Worm (Caenorhabditis elegans) whole organism, L3 larva: ENCODE results near the gene dpy-18.

ENCODE experiments used
- R02D3.7 ChIP-seq: fragments of 150-350 bp; optimal IDR thresholded peaks from 2 replicates; lab custom pipeline; 2014; ENCODE audit warnings: missing biosample characterization, missing genetic modification characterization
- ZK546.5 ChIP-seq: sonication (generic microtip); optimal IDR thresholded peaks from 2 replicates; lab custom pipeline; 2017; ENCODE audit warnings: missing biosample characterization, missing genetic modification characterization
- aly-2 ChIP-seq: fragments of 150-350 bp; optimal IDR thresholded peaks from 2 replicates; lab custom pipeline; 2014; ENCODE audit warnings: missing biosample characterization, missing genetic modification characterization
- ceh-9 ChIP-seq: sonication (generic microtip); optimal IDR thresholded peaks from 2 replicates; lab custom pipeline; 2018; ENCODE audit warnings: missing biosample characterization, missing genetic modification characterization
- egl-5 ChIP-seq: fragments of 150-350 bp; optimal IDR thresholded peaks from 2 replicates; lab custom pipeline; 2017; ENCODE audit warnings: missing biosample characterization, missing genetic modification reagents, missing genetic modification characterization, inconsistent platforms
- elt-1 ChIP-seq: fragments of 150-350 bp; optimal IDR thresholded peaks from 2 replicates; lab custom pipeline; 2014; ENCODE audit warnings: missing biosample characterization, missing genetic modification characterization
- elt-2 ChIP-seq: sonication (generic microtip); optimal IDR thresholded peaks from 2 replicates; lab custom pipeline; 2016; ENCODE audit warnings: missing genetic modification reagents, mild to moderate bottlenecking, missing genetic modification characterization, missing compliant biosample characterization
- elt-3 ChIP-seq, 3 experiments: fragments of 150-350 bp in 1 of 3; sonication (generic microtip) in 2 of 3; optimal IDR thresholded peaks; 2 replicates in 2 of 3; 4 replicates in 1 of 3; lab custom pipeline; 2014 to 2017; ENCODE audit warnings: missing biosample characterization in 3 of 3, missing genetic modification characterization in 3 of 3
- eor-1 ChIP-seq, 2 experiments: fragments of 150-350 bp; optimal IDR thresholded peaks; 2 replicates each; lab custom pipeline; 2014 to 2018; ENCODE audit warnings: missing biosample characterization in 2 of 2, missing genetic modification characterization in 2 of 2
- fkh-2 ChIP-seq: fragments of 150-350 bp; optimal IDR thresholded peaks from 2 replicates; lab custom pipeline; 2014; ENCODE audit warnings: missing biosample characterization, missing genetic modification reagents, missing genetic modification characterization
- fos-1 ChIP-seq: fragments of 150-350 bp; optimal IDR thresholded peaks from 2 replicates; lab custom pipeline; 2014; ENCODE audit warnings: missing biosample characterization, missing genetic modification characterization
- hmg-11 ChIP-seq: sonication (generic microtip); optimal IDR thresholded peaks from 2 replicates; lab custom pipeline; 2016; ENCODE audit warnings: missing genetic modification characterization, missing compliant biosample characterization
- jun-1 ChIP-seq: fragments of 150-350 bp; optimal IDR thresholded peaks from 2 replicates; lab custom pipeline; 2014; ENCODE audit warnings: missing biosample characterization, missing genetic modification reagents, missing genetic modification characterization
- lin-39 ChIP-seq: fragments of 150-350 bp; optimal IDR thresholded peaks from 2 replicates; lab custom pipeline; 2018; ENCODE audit warnings: missing biosample characterization, missing genetic modification reagents, missing genetic modification characterization
- lsy-12 ChIP-seq: sonication (generic microtip); optimal IDR thresholded peaks from 2 replicates; lab custom pipeline; 2016; ENCODE audit warnings: mild to moderate bottlenecking, missing genetic modification characterization, missing compliant biosample characterization
- mdl-1 ChIP-seq: fragments of 150-350 bp; optimal IDR thresholded peaks from 2 replicates; lab custom pipeline; 2014; ENCODE audit warnings: missing biosample characterization, missing genetic modification characterization
- mml-1 ChIP-seq: fragments of 150-350 bp; sonication (generic microtip); optimal IDR thresholded peaks from 3 replicates; lab custom pipeline; 2014; ENCODE audit warnings: missing biosample characterization, missing genetic modification characterization
- nfya-1 ChIP-seq: sonication (generic microtip); optimal IDR thresholded peaks from 2 replicates; lab custom pipeline; 2017; ENCODE audit warnings: missing genetic modification characterization, mild to moderate bottlenecking, missing compliant biosample characterization, antibody characterized with exemption, moderate library complexity; ENCODE audit not compliant: insufficient read depth
- nhr-11 ChIP-seq: fragments of 150-350 bp; optimal IDR thresholded peaks from 2 replicates; lab custom pipeline; 2014; ENCODE audit warnings: missing biosample characterization, missing genetic modification characterization
- nhr-12 ChIP-seq: fragments of 150-350 bp; optimal IDR thresholded peaks from 2 replicates; lab custom pipeline; 2014; ENCODE audit warnings: missing biosample characterization, missing genetic modification characterization
- nhr-23 ChIP-seq: fragments of 150-350 bp; optimal IDR thresholded peaks from 2 replicates; lab custom pipeline; 2014; ENCODE audit warnings: missing biosample characterization, missing genetic modification reagents, missing genetic modification characterization
- nhr-25 ChIP-seq: sonication (generic microtip); optimal IDR thresholded peaks from 2 replicates; lab custom pipeline; 2017; ENCODE audit warnings: missing biosample characterization, missing genetic modification characterization
- nhr-28 ChIP-seq: fragments of 150-350 bp; optimal IDR thresholded peaks from 2 replicates; lab custom pipeline; 2014; ENCODE audit warnings: missing biosample characterization, missing genetic modification characterization
- nhr-43 ChIP-seq: sonication (generic microtip); optimal IDR thresholded peaks from 2 replicates; lab custom pipeline; 2016; ENCODE audit warnings: mild to moderate bottlenecking, missing genetic modification characterization, missing compliant biosample characterization; ENCODE audit not compliant: poor library complexity, severe bottlenecking
- nhr-67 ChIP-seq: fragments of 150-350 bp; optimal IDR thresholded peaks from 2 replicates; lab custom pipeline; 2014; ENCODE audit warnings: missing biosample characterization, missing genetic modification characterization
- nhr-76 ChIP-seq: fragments of 150-350 bp; sonication (generic microtip); optimal IDR thresholded peaks from 5 replicates; lab custom pipeline; 2014; ENCODE audit warnings: missing biosample characterization, missing genetic modification characterization
- sea-2 ChIP-seq: fragments of 150-350 bp; sonication (generic microtip); optimal IDR thresholded peaks from 4 replicates; lab custom pipeline; 2014; ENCODE audit warnings: missing biosample characterization, missing genetic modification reagents, missing genetic modification characterization
- snpc-4 ChIP-seq: fragments of 150-350 bp; optimal IDR thresholded peaks from 2 replicates; lab custom pipeline; 2014; ENCODE audit warnings: missing biosample characterization, missing genetic modification characterization
- tbx-2 ChIP-seq: sonication (generic microtip); optimal IDR thresholded peaks from 2 replicates; lab custom pipeline; 2016; ENCODE audit warnings: mild to moderate bottlenecking, missing genetic modification characterization, missing compliant biosample characterization
- unc-62 ChIP-seq: fragments of 150-350 bp; sonication (generic microtip); optimal IDR thresholded peaks from 4 replicates; lab custom pipeline; 2014; ENCODE audit warnings: missing biosample characterization, missing genetic modification reagents, missing genetic modification characterization
- zag-1 ChIP-seq: fragments of 150-350 bp; optimal IDR thresholded peaks from 2 replicates; lab custom pipeline; 2014; ENCODE audit warnings: missing biosample characterization, missing genetic modification characterization
- ztf-11 ChIP-seq: fragments of 150-350 bp; optimal IDR thresholded peaks from 2 replicates; lab custom pipeline; 2014; ENCODE audit warnings: missing biosample characterization, missing genetic modification characterization
- ztf-4 ChIP-seq: fragments of 150-350 bp; optimal IDR thresholded peaks from 2 replicates; lab custom pipeline; 2014; ENCODE audit warnings: missing biosample characterization, missing genetic modification characterization

dpy-18 gene

ce11 chrIII:11377880-11378279 is at the start of gene dpy-18:
Gene dpy-18 (minus strand): TSS chrIII:11377980.
- TF ChIP-seq eor-1 (tag; optimal IDR thresholded peaks at IDR 0.05; lab: Kevin White, UChicago) (no peak), elt-1 (tag; lab: Kevin White, UChicago) (no peak), ZK546.5 (tag; lab: Kevin White, UChicago) (no peak), aly-2 (tag; lab: Kevin White, UChicago) (no peak), nhr-43 (tag; lab: Kevin White, UChicago) (no peak), hmg-11 (tag; lab: Kevin White, UChicago) (no peak), nhr-28 (tag; lab: Kevin White, UChicago) (no peak), mml-1 (tag; lab: Kevin White, UChicago) (no peak), nhr-23 (tag; lab: Kevin White, UChicago) (no peak), mdl-1 (tag; lab: Kevin White, UChicago) (no peak), tbx-2 (tag; lab: Kevin White, UChicago) (no peak), ztf-11 (tag; lab: Kevin White, UChicago) (no peak), nhr-76 (no peak), nhr-11 (tag; lab: Kevin White, UChicago) (no peak), elt-2 (tag; lab: Kevin White, UChicago) (no peak), ceh-9 (tag; lab: Kevin White, UChicago) (no peak), fos-1 (no peak), fkh-2 (tag; lab: Kevin White, UChicago) (no peak)

DNA sequence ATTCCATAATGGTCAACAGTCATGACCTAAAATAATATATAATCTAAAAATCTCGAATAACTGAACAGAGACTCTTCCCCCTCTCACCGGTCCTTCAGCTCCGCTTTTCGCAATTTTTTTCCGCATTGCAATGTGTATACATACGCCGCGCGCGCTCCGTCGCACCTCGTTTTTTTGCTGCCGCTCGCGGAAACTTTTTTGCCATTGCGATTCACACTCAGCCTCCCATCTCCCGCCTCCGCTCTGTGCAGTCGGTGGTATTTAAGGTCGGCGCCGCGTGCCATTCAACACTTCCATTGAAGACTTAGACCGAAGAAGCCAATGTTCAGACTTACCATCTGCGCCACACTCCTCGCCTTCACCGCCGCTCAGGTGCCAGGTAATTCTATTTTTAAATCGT is 49.1 kb upstream of the dpy-18 start, which contains the start of gene idpc-1:
Gene idpc-1, plus strand, starts transcription at position 301 of the 400 bp plus-strand sequence.
- no peak for TF ChIP-seq hmg-11 (tag; lab: Kevin White, UChicago)
- TF ChIP-seq ZK546.5 (tag; lab: Kevin White, UChicago): no peak
- no peak for TF ChIP-seq snpc-4 (tag; lab: Kevin White, UChicago)
- no peak for TF ChIP-seq unc-62
- TF ChIP-seq elt-3 (tag; optimal IDR thresholded peaks at IDR 0.05; lab: Kevin White, UChicago): no peak

DNA sequence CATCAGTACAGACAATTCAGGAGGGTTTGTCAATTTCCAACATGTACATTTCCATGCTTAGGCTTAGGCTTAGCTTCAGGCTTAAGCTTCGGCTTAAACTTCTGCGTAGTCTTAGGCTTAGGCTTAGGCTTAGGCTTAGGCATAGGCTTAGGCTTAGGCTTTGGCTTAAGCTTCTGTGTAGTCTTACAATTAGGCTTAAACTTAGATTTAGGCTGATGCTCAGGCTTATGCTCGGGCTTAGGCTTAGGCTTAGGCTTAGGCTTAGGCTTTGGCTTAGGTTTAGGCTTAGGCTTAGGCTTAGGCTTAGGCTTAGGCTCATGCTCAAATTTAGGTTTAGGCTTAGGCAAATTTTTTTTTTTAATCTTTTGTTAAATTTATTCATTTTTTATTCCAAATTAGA is 47.0 kb upstream of the dpy-18 start:
- no peak for TF ChIP-seq lin-39 (tag; lab: Kevin White, UChicago)
- no peak for TF ChIP-seq nhr-28 (tag; lab: Kevin White, UChicago)
- TF ChIP-seq sea-2 (GFP tag; lab: Kevin White, UChicago): no peak
- no peak for TF ChIP-seq jun-1 (tag; lab: Kevin White, UChicago)
- no peak for TF ChIP-seq egl-5 (tag; lab: Kevin White, UChicago)
- no peak for TF ChIP-seq ZK546.5 (tag; lab: Kevin White, UChicago)
- TF ChIP-seq elt-2 (tag; lab: Kevin White, UChicago): no peak
- TF ChIP-seq hmg-11 (tag; lab: Kevin White, UChicago): no peak
- TF ChIP-seq ztf-4: no peak
- no peak for TF ChIP-seq nhr-43 (tag; lab: Kevin White, UChicago)
- TF ChIP-seq nfya-1 (tag; lab: Kevin White, UChicago): no peak
- no peak for TF ChIP-seq elt-3 (tag; optimal IDR thresholded peaks at IDR 0.05; lab: Kevin White, UChicago)
- no peak for TF ChIP-seq eor-1 (tag; optimal IDR thresholded peaks at IDR 0.05; lab: Kevin White, UChicago)
- TF ChIP-seq R02D3.7 (tag; lab: Kevin White, UChicago): no peak
- TF ChIP-seq nhr-25 (tag; lab: Kevin White, UChicago): no peak
- no peak for TF ChIP-seq fkh-2 (tag; lab: Kevin White, UChicago)
- no peak for TF ChIP-seq nhr-12 (tag; lab: Kevin White, UChicago)
- TF ChIP-seq nhr-76: no peak
- no peak for TF ChIP-seq elt-1 (tag; lab: Kevin White, UChicago)

- no peak for TF ChIP-seq mdl-1 (tag; lab: Kevin White, UChicago)
- TF ChIP-seq nhr-25 (tag; lab: Kevin White, UChicago): no peak
- no peak for TF ChIP-seq nhr-23 (tag; lab: Kevin White, UChicago)
- TF ChIP-seq lsy-12 (tag; lab: Kevin White, UChicago): no peak
- TF ChIP-seq unc-62: no peak
- TF ChIP-seq nhr-67: no peak
- no peak for TF ChIP-seq tbx-2 (tag; lab: Kevin White, UChicago)
- no peak for TF ChIP-seq zag-1 (tag; lab: Kevin White, UChicago)
- TF ChIP-seq elt-2 (tag; lab: Kevin White, UChicago): no peak
- TF ChIP-seq, all 47 proteins: peak for 0
Observed at ce11 chrIII:11419551-11419950, 41.8 kb upstream of the dpy-18 start.
